Fruit fly (Drosophila melanogaster) whole organism, embryonic: ENCODE data around the gene Lztr1.

ENCODE experiments used
- Adf1 ChIP-seq: fragments of 200-800 bp; sonication (Bioruptor generic); IDR thresholded peaks from 2 replicates; pipeline ENCODE4 v1.3.6; 2022; ENCODE audit warnings: missing biosample characterization, missing genetic modification characterization
- Asciz ChIP-seq: fragments of 200-800 bp; sonication (Bioruptor generic); optimal IDR thresholded peaks from 2 replicates; lab custom pipeline; 2017; ENCODE audit warnings: missing biosample characterization, mild to moderate bottlenecking, missing genetic modification characterization, missing genetic modification reagents
- Atf3 ChIP-seq: fragments of 200-800 bp; sonication (Bioruptor generic); optimal IDR thresholded peaks from 3 replicates; lab custom pipeline; 2016; ENCODE audit warnings: missing biosample characterization, missing genetic modification characterization
- Atf6 ChIP-seq: fragments of 200-800 bp; sonication (Bioruptor generic); IDR thresholded peaks from 2 replicates; pipeline ENCODE4 v1.3.6; 2022; ENCODE audit warnings: missing biosample characterization, missing genetic modification characterization
- CG10209 ChIP-seq: fragments of 200-800 bp; sonication (Bioruptor generic); optimal IDR thresholded peaks from 3 replicates; lab custom pipeline; 2017; ENCODE audit warnings: missing biosample characterization, mild to moderate bottlenecking, missing genetic modification characterization, missing genetic modification reagents
- CG1024 ChIP-seq: fragments of 200-800 bp; sonication (Bioruptor generic); IDR thresholded peaks from 2 replicates; pipeline ENCODE4 v1.3.6; 2022; ENCODE audit warnings: missing biosample characterization, missing genetic modification characterization
- CG10267 ChIP-seq: fragments of 200-800 bp; sonication (Bioruptor generic); optimal IDR thresholded peaks from 2 replicates; lab custom pipeline; 2018; ENCODE audit warnings: missing biosample characterization, mild to moderate bottlenecking, missing genetic modification characterization, moderate library complexity
- CG11696 ChIP-seq: fragments of 200-800 bp; sonication (Bioruptor generic); IDR thresholded peaks from 2 replicates; pipeline ENCODE4 v1.3.6; 2022; ENCODE audit warnings: missing biosample characterization, missing genetic modification characterization
- CG12155 ChIP-seq: fragments of 200-800 bp; sonication (Bioruptor generic); optimal IDR thresholded peaks from 3 replicates; lab custom pipeline; 2016; ENCODE audit warnings: missing biosample characterization, missing genetic modification characterization
- CG12391 ChIP-seq: fragments of 200-800 bp; sonication (Bioruptor generic); optimal IDR thresholded peaks from 3 replicates; lab custom pipeline; 2018; ENCODE audit warnings: missing biosample characterization, mild to moderate bottlenecking, missing genetic modification characterization, moderate library complexity
- CG13296 ChIP-seq: fragments of 200-800 bp; sonication (Bioruptor generic); optimal IDR thresholded peaks from 3 replicates; lab custom pipeline; 2018; ENCODE audit warnings: missing biosample characterization, mild to moderate bottlenecking, missing genetic modification characterization
- CG14667 ChIP-seq: fragments of 200-800 bp; sonication (Bioruptor generic); IDR thresholded peaks from 2 replicates; pipeline ENCODE4 v1.3.6; 2022; ENCODE audit warnings: missing biosample characterization, missing genetic modification characterization
- CG14710 ChIP-seq: fragments of 200-800 bp; sonication (Bioruptor generic); optimal IDR thresholded peaks from 3 replicates; lab custom pipeline; 2019; ENCODE audit warnings: missing biosample characterization, mild to moderate bottlenecking, missing genetic modification characterization, moderate library complexity
- CG15011 ChIP-seq: fragments of 200-800 bp; sonication (Bioruptor generic); optimal IDR thresholded peaks from 3 replicates; lab custom pipeline; 2018; ENCODE audit warnings: missing biosample characterization, mild to moderate bottlenecking, missing genetic modification characterization
- CG15514 ChIP-seq: fragments of 200-800 bp; sonication (Bioruptor generic); optimal IDR thresholded peaks from 3 replicates; lab custom pipeline; 2017; ENCODE audit warnings: missing biosample characterization, missing genetic modification characterization, mild to moderate bottlenecking, moderate library complexity, missing genetic modification reagents
- CG1603 ChIP-seq: fragments of 200-800 bp; sonication (Bioruptor generic); optimal IDR thresholded peaks from 2 replicates; lab custom pipeline; 2019; ENCODE audit warnings: missing biosample characterization, mild to moderate bottlenecking, missing genetic modification characterization, moderate library complexity
- CG16813 ChIP-seq: fragments of 200-800 bp; sonication (Bioruptor generic); IDR thresholded peaks from 3 replicates; pipeline ENCODE4 v1.3.6; 2022; ENCODE audit warnings: missing biosample characterization, missing genetic modification characterization; ENCODE audit not compliant: partially characterized antibody
- CG17186 ChIP-seq: fragments of 200-800 bp; sonication (Bioruptor generic); optimal IDR thresholded peaks from 3 replicates; lab custom pipeline; 2017; ENCODE audit warnings: missing biosample characterization, missing genetic modification reagents, missing genetic modification characterization
- CG17568 ChIP-seq: fragments of 200-800 bp; sonication (Bioruptor generic); optimal IDR thresholded peaks from 2 replicates; lab custom pipeline; 2018; ENCODE audit warnings: missing biosample characterization, mild to moderate bottlenecking, missing genetic modification characterization, moderate library complexity
- CG30403 ChIP-seq: fragments of 200-800 bp; sonication (Bioruptor generic); optimal IDR thresholded peaks from 3 replicates; lab custom pipeline; 2016; ENCODE audit warnings: missing biosample characterization, missing genetic modification characterization
- CG32532 ChIP-seq: fragments of 200-800 bp; sonication (Bioruptor generic); IDR thresholded peaks from 2 replicates; pipeline ENCODE4 v1.3.6; 2022; ENCODE audit warnings: missing biosample characterization, missing genetic modification characterization
- CG3407 ChIP-seq: fragments of 200-800 bp; sonication (Bioruptor generic); optimal IDR thresholded peaks from 2 replicates; lab custom pipeline; 2018; ENCODE audit warnings: missing biosample characterization, mild to moderate bottlenecking, missing genetic modification characterization
- CG3726 ChIP-seq: fragments of 200-800 bp; sonication (Bioruptor generic); IDR thresholded peaks from 3 replicates; pipeline ENCODE4, ENCODE4 v1.3.6; 2022; ENCODE audit warnings: missing biosample characterization, missing genetic modification characterization
- CG4854 ChIP-seq: fragments of 200-800 bp; sonication (Bioruptor generic); optimal IDR thresholded peaks from 2 replicates; lab custom pipeline; 2016; ENCODE audit warnings: missing biosample characterization, missing genetic modification characterization, inconsistent platforms
- CG7556 ChIP-seq: fragments of 200-800 bp; sonication (Bioruptor generic); optimal IDR thresholded peaks from 2 replicates; lab custom pipeline; 2017; ENCODE audit warnings: missing biosample characterization, mild to moderate bottlenecking, missing genetic modification characterization
- CG9727 ChIP-seq: fragments of 200-800 bp; sonication (Bioruptor generic); optimal IDR thresholded peaks from 3 replicates; lab custom pipeline; 2017; ENCODE audit warnings: missing biosample characterization, mild to moderate bottlenecking, missing genetic modification characterization
- CoRest ChIP-seq: fragments of 200-800 bp; sonication (Bioruptor generic); optimal IDR thresholded peaks from 3 replicates; lab custom pipeline; 2018; ENCODE audit warnings: missing biosample characterization, mild to moderate bottlenecking, missing genetic modification characterization, moderate library complexity
- Deaf1 ChIP-seq: fragments of 200-800 bp; optimal IDR thresholded peaks from 3 replicates; lab custom pipeline; 2019; ENCODE audit warnings: missing biosample characterization, mild to moderate bottlenecking, missing genetic modification characterization, moderate library complexity
- Dp ChIP-seq: fragments of 200-800 bp; sonication (Bioruptor generic); optimal IDR thresholded peaks from 2 replicates; lab custom pipeline; 2018; ENCODE audit warnings: missing biosample characterization, mild to moderate bottlenecking, missing genetic modification characterization, moderate library complexity
- Gsc ChIP-seq: fragments of 200-800 bp; sonication (Bioruptor generic); IDR thresholded peaks from 2 replicates; pipeline ENCODE4 v1.3.6; 2022; ENCODE audit warnings: missing biosample characterization, missing genetic modification characterization
- HmgZ ChIP-seq: fragments of 200-800 bp; sonication (Bioruptor generic); optimal IDR thresholded peaks from 2 replicates; lab custom pipeline; 2018; ENCODE audit warnings: missing biosample characterization, mild to moderate bottlenecking, missing genetic modification characterization
- Lim3 ChIP-seq: fragments of 200-800 bp; sonication (Bioruptor generic); IDR thresholded peaks from 2 replicates; pipeline ENCODE4 v1.3.6; 2022; ENCODE audit warnings: missing biosample characterization, missing genetic modification characterization
- Med ChIP-seq: fragments of 200-800 bp; sonication (Bioruptor generic); peaks from one replicate; lab custom pipeline; 2016; ENCODE audit warnings: missing biosample characterization, missing genetic modification characterization, mild to moderate bottlenecking, inconsistent platforms, moderate library complexity
- Nf-YA ChIP-seq: fragments of 200-800 bp; sonication (Bioruptor generic); IDR thresholded peaks from 2 replicates; pipeline ENCODE4 v1.3.6; 2022; ENCODE audit warnings: missing biosample characterization, missing genetic modification characterization
- Oli ChIP-seq: fragments of 200-800 bp; sonication (Bioruptor generic); optimal IDR thresholded peaks from 2 replicates; lab custom pipeline; 2018; ENCODE audit warnings: missing biosample characterization, mild to moderate bottlenecking, missing genetic modification characterization, moderate library complexity
- Ravus ChIP-seq: fragments of 200-800 bp; sonication (Bioruptor generic); IDR thresholded peaks from 2 replicates; pipeline ENCODE4 v1.3.6; 2022; ENCODE audit warnings: missing biosample characterization, missing genetic modification characterization
- Side ChIP-seq: fragments of 200-800 bp; sonication (Bioruptor generic); optimal IDR thresholded peaks from 2 replicates; lab custom pipeline; 2016; ENCODE audit warnings: missing biosample characterization, missing genetic modification characterization
- ac ChIP-seq: fragments of 200-800 bp; sonication (Bioruptor generic); optimal IDR thresholded peaks from 3 replicates; lab custom pipeline; 2017; ENCODE audit warnings: missing biosample characterization, mild to moderate bottlenecking, missing genetic modification characterization
- cas ChIP-seq: fragments of 200-800 bp; sonication (Bioruptor generic); IDR thresholded peaks from 2 replicates; pipeline ENCODE4 v1.3.6; 2022; ENCODE audit warnings: missing biosample characterization, missing genetic modification characterization
- dan ChIP-seq: fragments of 200-800 bp; sonication (Bioruptor generic); IDR thresholded peaks from 2 replicates; pipeline ENCODE4 v1.3.6; 2022; ENCODE audit warnings: missing biosample characterization, missing genetic modification characterization
- eve ChIP-seq, 2 experiments: fragments of >200 bp; optimal IDR thresholded peaks; 2 replicates each; lab custom pipeline; 2017; ENCODE audit warnings: missing biosample characterization in 2 of 2, missing genetic modification characterization in 2 of 2
- eyg ChIP-seq: fragments of 200-800 bp; sonication (Bioruptor generic); optimal IDR thresholded peaks from 3 replicates; lab custom pipeline; 2016; ENCODE audit warnings: missing biosample characterization, missing genetic modification characterization
- gem ChIP-seq: fragments of 200-800 bp; sonication (Bioruptor generic); optimal IDR thresholded peaks from 2 replicates; lab custom pipeline; 2019; ENCODE audit warnings: missing biosample characterization, mild to moderate bottlenecking, missing genetic modification characterization, moderate library complexity
- maf-S ChIP-seq: fragments of 200-800 bp; sonication (Bioruptor generic); optimal IDR thresholded peaks from 2 replicates; lab custom pipeline; 2016; ENCODE audit warnings: missing biosample characterization, missing genetic modification characterization
- nerfin-1 ChIP-seq: fragments of 200-800 bp; sonication (Bioruptor generic); optimal IDR thresholded peaks from 3 replicates; lab custom pipeline; 2019; ENCODE audit warnings: missing biosample characterization, mild to moderate bottlenecking, missing genetic modification characterization, moderate library complexity
- otp ChIP-seq: fragments of 200-800 bp; sonication (Bioruptor generic); IDR thresholded peaks from 3 replicates; pipeline ENCODE4, ENCODE4 v1.3.6; 2022; ENCODE audit warnings: missing biosample characterization, missing genetic modification characterization
- salm ChIP-seq: fragments of 200-800 bp; sonication (Bioruptor generic); optimal IDR thresholded peaks from 2 replicates; lab custom pipeline; 2018; ENCODE audit warnings: missing biosample characterization, mild to moderate bottlenecking, missing genetic modification characterization
- sc ChIP-seq, 3 experiments: fragments of >200 bp in 2 of 3; fragments of 200-800 bp in 1 of 3; sonication (Bioruptor generic) in 1 of 3; optimal IDR thresholded peaks; 2 replicates in 2 of 3; 3 replicates in 1 of 3; lab custom pipeline; 2017; ENCODE audit warnings: mild to moderate bottlenecking in 1 of 3, missing biosample characterization in 1 of 3, missing genetic modification characterization in 1 of 3, missing genetic modification reagents in 1 of 3
- sd ChIP-seq: fragments of 200-800 bp; sonication (Bioruptor generic); optimal IDR thresholded peaks from 3 replicates; lab custom pipeline; 2018; ENCODE audit warnings: missing biosample characterization, mild to moderate bottlenecking, missing genetic modification characterization, moderate library complexity
- sna ChIP-seq: fragments of 200-800 bp; sonication (Bioruptor generic); IDR thresholded peaks from 2 replicates; pipeline ENCODE4 v1.3.6; 2022; ENCODE audit warnings: missing biosample characterization, missing genetic modification characterization; ENCODE audit not compliant: partially characterized antibody
- sr ChIP-seq: fragments of 200-800 bp; sonication (Bioruptor generic); IDR thresholded peaks from 3 replicates; pipeline ENCODE4 v1.3.6; 2022; ENCODE audit warnings: missing biosample characterization, missing genetic modification characterization

The Lztr1 gene

dm6 chrX:873739-874138, 53.6 kb downstream of the Lztr1 start (continued):
- TF ChIP-seq CG12391 (tag; lab: Kevin White, UChicago) (no peak), Lim3 (GFP tag; lab: Robert Waterston, UW) (no peak), CG17186 (no peak), nerfin-1 (tag; lab: Kevin White, UChicago) (no peak), CG7556 (GFP tag; lab: Kevin White, UChicago) (peak; percentile 28), CG30403 (GFP tag; lab: Kevin White, UChicago) (peak; percentile 13), Gsc (GFP tag; lab: Robert Waterston, UW) (no peak), Med (GFP tag; lab: Kevin White, UChicago) (peak; percentile 81), otp (no peak), CG10209 (GFP tag; lab: Kevin White, UChicago) (no peak), dan (GFP tag; lab: Robert Waterston, UW) (no peak), CoRest (tag; lab: Kevin White, UChicago) (no peak), CG4854 (GFP tag; lab: Kevin White, UChicago) (no peak), sc (optimal IDR thresholded peaks at IDR 0.05; lab: Kevin White, UChicago) (no peak), sc (GFP tag; optimal IDR thresholded peaks at IDR 0.05; lab: Kevin White, UChicago) (no peak), Side (GFP tag; lab: Kevin White, UChicago) (no peak), maf-S (no peak), CG16813 (no peak), CG14710 (tag; lab: Kevin White, UChicago) (no peak), Adf1 (no peak), CG17568 (no peak), sna (no peak), sr (GFP tag; lab: Robert Waterston, UW) (no peak), Deaf1 (tag; lab: Kevin White, UChicago) (peak; percentile 9), CG1603 (tag; lab: Kevin White, UChicago) (peak; percentile 36), eve (GFP tag; optimal IDR thresholded peaks at IDR 0.05; lab: Kevin White, UChicago) (no peak), Atf6 (GFP tag; lab: Robert Waterston, UW) (no peak), CG14667 (GFP tag; lab: Robert Waterston, UW) (no peak), eyg (GFP tag; lab: Kevin White, UChicago) (no peak), CG13296 (GFP tag; lab: Kevin White, UChicago) (no peak), HmgZ (tag; lab: Kevin White, UChicago) (no peak), Dp (GFP tag; lab: Kevin White, UChicago) (no peak), CG10267 (no peak), Ravus (GFP tag; lab: Robert Waterston, UW) (no peak), Asciz (GFP tag; lab: Kevin White, UChicago) (no peak), CG32532 (GFP tag; lab: Robert Waterston, UW) (peak; percentile 18; the same call in 1 of the 2 replicates), gem (tag; lab: Kevin White, UChicago) (peak; percentile 47), ac (GFP tag; lab: Kevin White, UChicago) (no peak), Oli (tag; lab: Kevin White, UChicago) (peak; percentile 19), CG9727 (GFP tag; lab: Kevin White, UChicago) (no peak), salm (tag; lab: Kevin White, UChicago) (no peak), cas (GFP tag; lab: Robert Waterston, UW) (no peak), CG11696 (GFP tag; lab: Robert Waterston, UW) (no peak), sd (no peak), CG3407 (GFP tag; lab: Kevin White, UChicago) (no peak), CG3726 (no peak), Nf-YA (GFP tag; lab: Robert Waterston, UW) (no peak), Atf3 (GFP tag; lab: Kevin White, UChicago) (no peak), CG15514 (peak; percentile 14), CG12155 (GFP tag; lab: Kevin White, UChicago) (no peak), CG15011 (GFP tag; lab: Kevin White, UChicago) (no peak), CG1024 (GFP tag; lab: Robert Waterston, UW) (no peak)
